Worm (Caenorhabditis elegans): ENCODE results near the gene nth-1.

ce11 chrIII:4343070-4343469 is 49.0 kb upstream of the nth-1 start, which contains the start of the genes B0285.3 and lcmt-1:
- TF ChIP-seq nhr-237 (tag; optimal IDR thresholded peaks at IDR 0.05) (no peak), fos-1 (tag; optimal IDR thresholded peaks at IDR 0.05) (no peak), nhr-11 (tag; optimal IDR thresholded peaks at IDR 0.05) (no peak), unc-39 (tag; optimal IDR thresholded peaks at IDR 0.05) (no peak), lin-39 (tag; optimal IDR thresholded peaks at IDR 0.05) (no peak), skn-1 (tag; optimal IDR thresholded peaks at IDR 0.05) (no peak), fkh-10 (GFP tag; optimal IDR thresholded peaks at IDR 0.05) (no peak), nhr-77 (tag; optimal IDR thresholded peaks at IDR 0.05) (no peak), elt-1 (tag; optimal IDR thresholded peaks at IDR 0.05) (no peak), nfya-1 (tag; optimal IDR thresholded peaks at IDR 0.05; ENCODE audit: insufficient read depth) (peak; percentile 52), ceh-82 (tag; optimal IDR thresholded peaks at IDR 0.05) (no peak)
